Fruit fly (Drosophila melanogaster) whole organism, pupa: ENCODE data around the gene CG15056.

Experiments used
- CG10348 ChIP-seq: fragments of 200-800 bp; sonication (Bioruptor generic); IDR thresholded peaks from 2 replicates; pipeline ENCODE4 v1.3.6; 2022; ENCODE audit warnings: missing biosample characterization, missing genetic modification characterization
- CG12605 ChIP-seq: fragments of 200-800 bp; sonication (Bioruptor generic); IDR thresholded peaks from 2 replicates; pipeline ENCODE4 v1.3.6; 2022; ENCODE audit warnings: missing biosample characterization, missing genetic modification characterization
- CG13204 ChIP-seq: fragments of 200-800 bp; sonication (Bioruptor generic); optimal IDR thresholded peaks from 2 replicates; lab custom pipeline; 2018; ENCODE audit warnings: missing biosample characterization, mild to moderate bottlenecking, missing genetic modification characterization, moderate library complexity
- CG14655 ChIP-seq: fragments of 200-800 bp; sonication (Bioruptor generic); optimal IDR thresholded peaks from 3 replicates; lab custom pipeline; 2017; ENCODE audit warnings: mild to moderate bottlenecking, missing biosample characterization, missing genetic modification reagents, missing genetic modification characterization
- CG15710 ChIP-seq: fragments of 200-800 bp; sonication (Bioruptor generic); optimal IDR thresholded peaks from 2 replicates; lab custom pipeline; 2018; ENCODE audit warnings: missing biosample characterization, mild to moderate bottlenecking, missing genetic modification characterization, moderate library complexity
- CG17806 ChIP-seq: fragments of 200-800 bp; sonication (Bioruptor generic); optimal IDR thresholded peaks from 2 replicates; lab custom pipeline; 2018; ENCODE audit warnings: missing biosample characterization, mild to moderate bottlenecking, missing genetic modification characterization, moderate library complexity
- CG32121 ChIP-seq: fragments of 200-800 bp; sonication (Bioruptor generic); IDR thresholded peaks from 2 replicates; pipeline ENCODE4 v1.3.6; 2022; ENCODE audit warnings: missing biosample characterization, missing genetic modification characterization
- CG34367 ChIP-seq: fragments of 200-800 bp; sonication (Bioruptor generic); optimal IDR thresholded peaks from 2 replicates; lab custom pipeline; 2018; ENCODE audit warnings: missing biosample characterization, mild to moderate bottlenecking, missing genetic modification characterization
- CG4496 ChIP-seq: fragments of 200-800 bp; sonication (Bioruptor generic); IDR thresholded peaks from 3 replicates; pipeline ENCODE4 v1.3.6; 2022; ENCODE audit warnings: missing biosample characterization, missing genetic modification characterization
- CG8159 ChIP-seq: fragments of 200-800 bp; sonication (Bioruptor generic); optimal IDR thresholded peaks from 3 replicates; lab custom pipeline; 2018; ENCODE audit warnings: missing biosample characterization, mild to moderate bottlenecking, missing genetic modification characterization, moderate library complexity
- CG8301 ChIP-seq: fragments of 200-800 bp; sonication (Bioruptor generic); optimal IDR thresholded peaks from 2 replicates; lab custom pipeline; 2018; ENCODE audit warnings: missing biosample characterization, mild to moderate bottlenecking, missing genetic modification characterization
- CG9948 ChIP-seq: fragments of 200-800 bp; sonication (Bioruptor generic); optimal IDR thresholded peaks from 2 replicates; lab custom pipeline; 2018; ENCODE audit warnings: missing biosample characterization, mild to moderate bottlenecking, missing genetic modification characterization, moderate library complexity
- D1 ChIP-seq: fragments of 200-800 bp; sonication (Bioruptor generic); optimal IDR thresholded peaks from 2 replicates; lab custom pipeline; 2018; ENCODE audit warnings: missing biosample characterization, mild to moderate bottlenecking, missing genetic modification characterization, moderate library complexity
- EcR ChIP-seq: fragments of 200-800 bp; sonication (Bioruptor generic); optimal IDR thresholded peaks from 3 replicates; lab custom pipeline; 2019; ENCODE audit warnings: missing biosample characterization, missing genetic modification characterization, mild to moderate bottlenecking, moderate library complexity, missing genetic modification reagents
- Ets98B ChIP-seq: fragments of 200-800 bp; sonication (Bioruptor generic); IDR thresholded peaks from 2 replicates; pipeline ENCODE4 v1.3.6; 2022; ENCODE audit warnings: missing biosample characterization, missing genetic modification characterization
- Pif1A ChIP-seq: fragments of 200-800 bp; sonication (Bioruptor generic); optimal IDR thresholded peaks from 3 replicates; lab custom pipeline; 2016; ENCODE audit warnings: missing biosample characterization, missing genetic modification characterization
- Pif1B ChIP-seq: fragments of 200-800 bp; sonication (Bioruptor generic); optimal IDR thresholded peaks from 3 replicates; lab custom pipeline; 2016; ENCODE audit warnings: missing biosample characterization, missing genetic modification characterization
- Snoo ChIP-seq: fragments of 200-800 bp; sonication (Bioruptor generic); optimal IDR thresholded peaks from 3 replicates; lab custom pipeline; 2017; ENCODE audit warnings: missing biosample characterization, mild to moderate bottlenecking, missing genetic modification characterization, inconsistent platforms
- fd96Ca ChIP-seq: fragments of 200-800 bp; sonication (Bioruptor generic); IDR thresholded peaks from 3 replicates; pipeline ENCODE4 v1.3.6; 2022; ENCODE audit warnings: missing biosample characterization, missing genetic modification characterization
- gl ChIP-seq: fragments of 200-800 bp; sonication (Bioruptor generic); optimal IDR thresholded peaks from 2 replicates; lab custom pipeline; 2018; ENCODE audit warnings: missing biosample characterization, mild to moderate bottlenecking, missing genetic modification characterization
- rn ChIP-seq: fragments of 200-800 bp; sonication (Bioruptor generic); IDR thresholded peaks from 2 replicates; pipeline ENCODE4 v1.3.6; 2022; ENCODE audit warnings: missing biosample characterization, missing genetic modification characterization

The CG15056 gene

DNA sequence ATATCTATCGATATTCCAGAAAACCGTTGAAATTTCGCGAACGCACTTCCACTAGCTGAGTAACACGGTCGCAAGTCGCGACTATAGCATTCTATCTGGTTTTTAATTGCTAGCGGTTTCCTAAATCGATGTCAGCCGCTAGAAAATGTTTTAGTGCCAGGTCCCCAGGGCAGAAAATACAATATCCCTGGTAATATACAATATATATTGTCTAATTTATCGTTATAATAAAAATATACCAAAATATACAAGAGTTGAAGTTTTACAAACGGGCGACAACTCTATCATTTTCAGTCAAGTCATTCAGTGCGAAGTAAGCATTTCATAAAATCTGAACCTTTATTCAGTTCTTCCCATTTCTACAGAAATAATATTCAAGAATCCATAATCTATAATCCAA, at the start of gene CG15056:
CG15056 (plus strand) TSS at position 301 of the 400 bp plus-strand sequence.
- no peak for TF ChIP-seq Snoo (tag; lab: Kevin White, UChicago)
- TF ChIP-seq rn (GFP tag; lab: Robert Waterston, UW) = no peak
- no peak for TF ChIP-seq CG8301 (tag; lab: Kevin White, UChicago)

DNA sequence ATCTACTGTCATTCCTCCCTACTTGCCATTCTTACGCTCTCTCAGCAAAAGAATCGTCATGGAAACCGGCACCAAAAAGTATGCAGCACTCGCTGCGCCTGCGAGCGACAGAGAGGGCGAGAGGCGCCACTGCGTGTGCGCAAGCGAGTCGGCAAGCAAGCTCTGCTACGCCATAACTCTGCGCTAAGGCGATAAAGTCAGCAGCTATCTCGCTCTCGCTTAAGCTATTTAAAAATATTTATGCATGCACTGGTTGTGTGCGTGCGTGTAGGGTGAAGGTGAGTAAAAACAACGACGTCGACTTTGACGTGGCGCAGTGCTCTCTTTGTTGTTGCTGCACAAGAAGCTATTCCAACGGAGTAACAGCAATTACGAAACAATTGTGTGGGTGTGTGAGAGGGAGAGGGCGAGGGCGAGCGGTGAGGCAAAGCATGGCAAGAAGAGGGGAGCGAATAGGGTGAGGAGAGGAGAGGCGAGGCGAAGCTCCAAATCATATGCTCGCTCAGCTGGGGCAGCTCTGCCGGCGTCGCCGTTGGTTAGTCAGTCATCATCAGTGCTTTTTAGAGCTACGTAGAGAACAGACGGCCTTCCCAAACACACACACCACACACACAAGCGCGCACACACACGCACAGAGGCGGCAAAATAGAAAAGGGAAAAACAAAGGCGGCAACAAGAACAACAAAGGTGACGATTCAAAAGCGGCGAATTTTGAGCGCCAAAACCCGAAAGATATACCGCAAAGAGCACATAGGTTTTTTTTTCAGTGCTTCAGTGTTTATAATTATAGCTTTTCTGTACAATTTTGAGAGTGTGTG, 49.0 kb upstream of the CG15056 start, which contains the start of gene CrebB:
CrebB (plus strand) TSS at position 325 of the 818 bp plus-strand sequence.
- TF ChIP-seq CG15710 = peak; percentile 13
- no peak for TF ChIP-seq CG9948 (tag; lab: Kevin White, UChicago)
- TF ChIP-seq Ets98B (GFP tag; lab: Robert Waterston, UW) = peak; percentile 60
- peak; percentile 52 for TF ChIP-seq CG14655 (GFP tag; lab: Kevin White, UChicago)
- TF ChIP-seq CG13204 (GFP tag; lab: Kevin White, UChicago) = peak; percentile 29
- TF ChIP-seq Pif1B (GFP tag; lab: Kevin White, UChicago) = no peak
- no peak for TF ChIP-seq CG10348 (GFP tag; lab: Robert Waterston, UW)
- TF ChIP-seq gl (tag; lab: Kevin White, UChicago) = peak; percentile 9
- TF ChIP-seq CG8159 = peak; percentile 51
- TF ChIP-seq CG12605 (GFP tag; lab: Robert Waterston, UW) = peak; percentile 14; the same call in 1 of the 2 replicates
- peak; percentile 71 for TF ChIP-seq CG4496 (GFP tag; lab: Robert Waterston, UW)
- TF ChIP-seq CG17806 (tag; lab: Kevin White, UChicago) = peak; percentile 5
- TF ChIP-seq EcR (GFP tag; lab: Kevin White, UChicago) = peak; percentile 87
- TF ChIP-seq fd96Ca (GFP tag; lab: Robert Waterston, UW) = peak; percentile 40; the same call in 1 of the 3 replicates
- peak; percentile 10 for TF ChIP-seq CG34367 (tag; lab: Kevin White, UChicago)
- TF ChIP-seq Pif1A (GFP tag; lab: Kevin White, UChicago) = peak; percentile 48
- peak; percentile 16 for TF ChIP-seq CG8301 (tag; lab: Kevin White, UChicago)
- TF ChIP-seq D1 (tag; lab: Kevin White, UChicago) = peak; percentile 0
- TF ChIP-seq CG32121 = peak; percentile 66
- no peak for TF ChIP-seq rn (GFP tag; lab: Robert Waterston, UW)
- TF ChIP-seq Snoo (tag; lab: Kevin White, UChicago) = peak; percentile 26

dm6 chrX:18366851-18367649, 48.2 kb upstream of the CG15056 start:
- peak; percentile 57 for TF ChIP-seq Snoo (tag; lab: Kevin White, UChicago)
- TF ChIP-seq CG34367 (tag; lab: Kevin White, UChicago) = peak; percentile 62
- TF ChIP-seq D1 (tag; lab: Kevin White, UChicago) = no peak
- TF ChIP-seq CG13204 (GFP tag; lab: Kevin White, UChicago) = no peak
- no peak for TF ChIP-seq rn (GFP tag; lab: Robert Waterston, UW)
- no peak; the same call in 1 of the 3 replicates for TF ChIP-seq fd96Ca (GFP tag; lab: Robert Waterston, UW)
- TF ChIP-seq CG10348 (GFP tag; lab: Robert Waterston, UW) = peak; percentile 42; the same call in 1 of the 2 replicates
- peak; percentile 24 for TF ChIP-seq gl (tag; lab: Kevin White, UChicago)
- TF ChIP-seq CG32121 = peak; percentile 81
- peak; percentile 72 for TF ChIP-seq Pif1B (GFP tag; lab: Kevin White, UChicago)
- TF ChIP-seq Pif1A (GFP tag; lab: Kevin White, UChicago) = peak; percentile 67
- TF ChIP-seq CG8159 = peak; percentile 63
- TF ChIP-seq EcR (GFP tag; lab: Kevin White, UChicago) = no peak
- TF ChIP-seq CG14655 (GFP tag; lab: Kevin White, UChicago) = peak; percentile 57
- peak; percentile 59; the same call in 1 of the 2 replicates for TF ChIP-seq CG12605 (GFP tag; lab: Robert Waterston, UW)
- peak; percentile 28 for TF ChIP-seq CG9948 (tag; lab: Kevin White, UChicago)
- TF ChIP-seq CG4496 (GFP tag; lab: Robert Waterston, UW) = peak; percentile 68
- peak; percentile 37 for TF ChIP-seq CG17806 (tag; lab: Kevin White, UChicago)
- TF ChIP-seq Ets98B (GFP tag; lab: Robert Waterston, UW) = peak; percentile 70
- peak; percentile 62 for TF ChIP-seq CG8301 (tag; lab: Kevin White, UChicago)
- TF ChIP-seq CG15710 = peak; percentile 74

DNA sequence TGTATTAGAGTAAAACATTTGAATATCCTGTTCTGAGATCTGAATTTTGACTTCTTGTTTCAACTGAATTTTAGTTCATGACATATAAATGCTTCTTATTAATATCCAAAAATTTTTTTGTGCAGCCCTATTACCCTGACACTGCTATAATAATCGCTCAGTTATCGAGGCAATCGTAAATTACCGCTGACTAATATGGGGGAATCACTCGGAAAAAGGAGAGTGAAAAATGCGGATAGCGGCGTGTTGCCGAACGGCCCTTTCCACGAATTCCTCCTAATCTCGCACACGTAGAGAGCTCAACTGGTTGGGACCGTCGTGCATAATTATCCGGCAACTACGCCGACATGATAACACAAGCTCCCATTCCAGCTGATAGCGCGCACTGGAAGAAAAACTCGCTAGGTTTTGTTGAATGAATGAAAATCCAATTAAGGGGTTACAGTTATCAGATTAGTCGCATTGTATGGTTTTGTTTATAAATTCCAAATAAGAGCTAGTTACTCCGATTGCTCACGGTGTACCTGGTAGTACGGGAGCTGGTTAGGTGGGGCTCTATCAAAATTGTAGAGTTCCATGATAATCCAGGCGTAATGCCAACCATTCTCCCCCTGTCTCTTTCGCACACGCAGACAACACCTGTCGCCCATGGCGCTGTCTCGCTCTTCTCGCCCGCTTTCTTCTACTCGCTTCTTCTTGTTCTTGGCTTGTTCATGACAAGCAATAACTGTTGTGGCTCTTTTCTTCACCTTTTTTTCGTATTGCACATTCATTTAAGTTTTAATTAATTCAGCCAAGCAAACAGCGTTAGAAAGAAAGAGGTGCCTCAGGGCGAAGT, 47.2 kb upstream of the CG15056 start:
- TF ChIP-seq CG8301 (tag; lab: Kevin White, UChicago) (peak; percentile 51), Pif1B (GFP tag; lab: Kevin White, UChicago) (peak; percentile 40), CG17806 (tag; lab: Kevin White, UChicago) (peak; percentile 18), Pif1A (GFP tag; lab: Kevin White, UChicago) (peak; percentile 42), CG8159 (peak; percentile 37), CG13204 (GFP tag; lab: Kevin White, UChicago) (no peak), CG34367 (tag; lab: Kevin White, UChicago) (peak; percentile 31), D1 (tag; lab: Kevin White, UChicago) (no peak), CG14655 (GFP tag; lab: Kevin White, UChicago) (peak; percentile 59), rn (GFP tag; lab: Robert Waterston, UW) (no peak), CG4496 (GFP tag; lab: Robert Waterston, UW) (peak; percentile 89), fd96Ca (GFP tag; lab: Robert Waterston, UW) (peak; percentile 87), Ets98B (GFP tag; lab: Robert Waterston, UW) (peak; percentile 78), EcR (GFP tag; lab: Kevin White, UChicago) (no peak), Snoo (tag; lab: Kevin White, UChicago) (peak; percentile 17), CG15710 (peak; percentile 54), CG32121 (peak; percentile 63), CG9948 (tag; lab: Kevin White, UChicago) (no peak), CG10348 (GFP tag; lab: Robert Waterston, UW) (peak; percentile 44; the same call in 1 of the 2 replicates), CG12605 (GFP tag; lab: Robert Waterston, UW) (no peak; the same call in 1 of the 2 replicates), gl (tag; lab: Kevin White, UChicago) (peak; percentile 15)
